Fruit fly (Drosophila melanogaster) whole organism, wandering third instar larva: ENCODE data around the gene CG18262.

ENCODE experiments used
- CrebA ChIP-seq: fragments of 200-800 bp; sonication (Bioruptor generic); optimal IDR thresholded peaks from 2 replicates; lab custom pipeline; 2016; ENCODE audit warnings: missing biosample characterization, mild to moderate bottlenecking, missing genetic modification characterization, borderline replicate concordance
- Mio ChIP-seq: sonication (Bioruptor generic); optimal IDR thresholded peaks from 2 replicates; lab custom pipeline; 2016; ENCODE audit warnings: missing biosample characterization, missing genetic modification characterization
- foxo ChIP-seq, 2 experiments: fragments of 200-800 bp; sonication (Bioruptor generic); optimal IDR thresholded peaks; 2 replicates in 1 of 2; 3 replicates in 1 of 2; lab custom pipeline; 2016 to 2017; ENCODE audit warnings: missing biosample characterization in 2 of 2, missing genetic modification characterization in 2 of 2

DNA sequence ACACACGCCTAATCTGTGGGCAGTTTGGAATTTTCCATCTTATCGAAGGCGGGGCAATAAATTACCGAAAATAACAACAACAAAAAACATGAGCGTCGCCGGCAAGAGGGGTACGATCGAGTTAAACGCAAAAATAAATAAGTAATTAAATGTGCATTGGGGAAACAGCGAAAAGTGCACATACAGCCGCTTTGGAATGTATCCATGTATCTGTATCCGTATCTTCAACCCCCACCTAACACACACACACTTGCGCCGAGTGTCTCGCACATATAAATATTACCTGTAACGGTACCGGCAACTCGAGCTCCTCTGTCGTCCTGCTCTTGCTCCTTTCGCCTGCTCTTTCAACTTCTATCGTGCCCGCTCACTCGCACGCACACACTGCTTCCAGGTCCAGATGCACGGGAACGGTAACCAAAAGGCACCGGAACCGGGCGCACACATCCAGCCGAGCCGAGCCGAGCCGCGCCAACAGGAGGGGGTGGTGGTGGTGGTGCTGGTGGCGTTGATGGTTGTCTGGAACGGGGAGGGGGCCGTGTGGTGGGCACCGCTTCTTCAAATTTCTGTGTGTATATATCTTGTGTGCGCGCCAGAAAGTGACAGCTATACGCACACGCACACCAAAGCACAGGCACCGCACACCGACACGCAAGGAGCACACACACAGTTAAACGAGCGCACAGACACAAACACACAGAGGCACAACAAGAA is 11.2 kb upstream of the CG18262 start:
- TF ChIP-seq Mio (GFP tag; lab: Kevin White, UChicago): no peak
- TF ChIP-seq foxo (GFP tag; optimal IDR thresholded peaks at IDR 0.05; lab: Kevin White, UChicago): peak in 1 of 2 experiments; percentile 67
- TF ChIP-seq CrebA (GFP tag; lab: Kevin White, UChicago): no peak
